Fruit fly (Drosophila melanogaster) whole organism: ENCODE results near the gene CG13675.

Source experiments
- CG8478 ChIP-seq: fragments of >200 bp; optimal IDR thresholded peaks from 2 replicates; lab custom pipeline; 2018; ENCODE audit warnings: inconsistent platforms
- Dll ChIP-seq: fragments of >200 bp; optimal IDR thresholded peaks from 2 replicates; lab custom pipeline; 2017
- EcR ChIP-seq, 2 experiments: fragments of >200 bp; optimal IDR thresholded peaks; 2 replicates each; lab custom pipeline; 2017; ENCODE audit warnings: missing biosample characterization in 2 of 2, missing genetic modification characterization in 2 of 2, missing genetic modification reagents in 2 of 2
- pan ChIP-seq: fragments of >200 bp; optimal IDR thresholded peaks from 2 replicates; lab custom pipeline; 2017
- psq ChIP-seq: fragments of >200 bp; optimal IDR thresholded peaks from 2 replicates; lab custom pipeline; 2017
- usp ChIP-seq: fragments of >200 bp; optimal IDR thresholded peaks from 2 replicates; lab custom pipeline; 2017; ENCODE audit warnings: missing biosample characterization, missing genetic modification characterization, mixed read lengths

Gene CG13675

dm6 chr3L:8185263-8186227, 20.2 kb upstream of the CG13675 start:
- TF ChIP-seq Dll (lab: Kevin White, UChicago) = no peak

dm6 chr3L:8180464-8181137, 15.3 kb upstream of the CG13675 start, which contains the start of the genes mthl7 and Uxs:
TSS of gene mthl7 (minus strand) at chr3L:8180514.
TSS of gene Uxs (plus strand) at chr3L:8180923.
- TF ChIP-seq CG8478 (lab: Kevin White, UChicago) (no peak), usp (GFP tag; lab: Kevin White, UChicago) (no peak), Dll (lab: Kevin White, UChicago) (no peak), psq (no peak), EcR (GFP tag; optimal IDR thresholded peaks at IDR 0.05; lab: Kevin White, UChicago) (no peak), pan (lab: Kevin White, UChicago) (no peak)

dm6 chr3L:8177795-8178564, 12.7 kb upstream of the CG13675 start, which contains the start of gene Nmt:
TSS of gene Nmt (minus strand) at chr3L:8178429.
- no peak for TF ChIP-seq CG8478 (lab: Kevin White, UChicago)
- TF ChIP-seq Dll (lab: Kevin White, UChicago) = no peak
- TF ChIP-seq usp (GFP tag; lab: Kevin White, UChicago) = no peak
- no peak for TF ChIP-seq psq

- no peak for TF ChIP-seq EcR (GFP tag; optimal IDR thresholded peaks at IDR 0.05; lab: Kevin White, UChicago)
- no peak for TF ChIP-seq CG8478 (lab: Kevin White, UChicago)
- TF ChIP-seq psq = no peak
- no peak for TF ChIP-seq pan (lab: Kevin White, UChicago)
- no peak for TF ChIP-seq usp (GFP tag; lab: Kevin White, UChicago)
- no peak for TF ChIP-seq Dll (lab: Kevin White, UChicago)
Observed at dm6 chr3L:8175818-8176217, 10.5 kb upstream of the CG13675 start, which contains the start of gene RecQ4. TSS of gene RecQ4 (minus strand) at chr3L:8175978.

- no peak for TF ChIP-seq EcR (GFP tag; optimal IDR thresholded peaks at IDR 0.05; lab: Kevin White, UChicago)
- no peak for TF ChIP-seq psq
- no peak for TF ChIP-seq usp (GFP tag; lab: Kevin White, UChicago)
- no peak for TF ChIP-seq Dll (lab: Kevin White, UChicago)
- TF ChIP-seq pan (lab: Kevin White, UChicago) = no peak
- TF ChIP-seq CG8478 (lab: Kevin White, UChicago) = no peak
Observed at dm6 chr3L:8159724-8160422, 5.4 kb downstream of the CG13675 start, which contains the start of gene CG43886. TSS of gene CG43886 (minus strand) at chr3L:8159774.

- TF ChIP-seq psq (no peak), CG8478 (lab: Kevin White, UChicago) (no peak), EcR (GFP tag; optimal IDR thresholded peaks at IDR 0.05; lab: Kevin White, UChicago) (no peak), usp (GFP tag; lab: Kevin White, UChicago) (no peak), Dll (lab: Kevin White, UChicago) (no peak), pan (lab: Kevin White, UChicago) (no peak)
Observed at dm6 chr3L:8158715-8159380, 6.5 kb downstream of the CG13675 start, which contains the start of gene CG42445. TSS of gene CG42445 (minus strand) at chr3L:8158900.

dm6 chr3L:8157079-8157478, 8.2 kb downstream of the CG13675 start:
- TF ChIP-seq Dll (lab: Kevin White, UChicago) (no peak), EcR (GFP tag; optimal IDR thresholded peaks at IDR 0.05; lab: Kevin White, UChicago) (no peak), usp (GFP tag; lab: Kevin White, UChicago) (no peak), CG8478 (lab: Kevin White, UChicago) (no peak), psq (no peak), pan (lab: Kevin White, UChicago) (no peak)

- no peak for TF ChIP-seq CG8478 (lab: Kevin White, UChicago)
- TF ChIP-seq usp (GFP tag; lab: Kevin White, UChicago) = no peak
- no peak for TF ChIP-seq Dll (lab: Kevin White, UChicago)
- no peak for TF ChIP-seq EcR (GFP tag; optimal IDR thresholded peaks at IDR 0.05; lab: Kevin White, UChicago)
- no peak for TF ChIP-seq psq
Observed at dm6 chr3L:8156199-8156598, 9.1 kb downstream of the CG13675 start.

- TF ChIP-seq usp (GFP tag; lab: Kevin White, UChicago) (no peak), psq (no peak), Dll (lab: Kevin White, UChicago) (no peak), CG8478 (lab: Kevin White, UChicago) (no peak), pan (lab: Kevin White, UChicago) (no peak)
Observed at dm6 chr3L:8155324-8155723, 10.0 kb downstream of the CG13675 start.

dm6 chr3L:8154544-8154943, 10.8 kb downstream of the CG13675 start:
- TF ChIP-seq usp (GFP tag; lab: Kevin White, UChicago) (no peak), CG8478 (lab: Kevin White, UChicago) (no peak), Dll (lab: Kevin White, UChicago) (no peak)
